Worm (Caenorhabditis elegans): ENCODE data around the gene rga-4.
A peak's percentile ranks its signal among the peaks of the same experiment; 100 is the strongest.

The rga-4 gene

DNA sequence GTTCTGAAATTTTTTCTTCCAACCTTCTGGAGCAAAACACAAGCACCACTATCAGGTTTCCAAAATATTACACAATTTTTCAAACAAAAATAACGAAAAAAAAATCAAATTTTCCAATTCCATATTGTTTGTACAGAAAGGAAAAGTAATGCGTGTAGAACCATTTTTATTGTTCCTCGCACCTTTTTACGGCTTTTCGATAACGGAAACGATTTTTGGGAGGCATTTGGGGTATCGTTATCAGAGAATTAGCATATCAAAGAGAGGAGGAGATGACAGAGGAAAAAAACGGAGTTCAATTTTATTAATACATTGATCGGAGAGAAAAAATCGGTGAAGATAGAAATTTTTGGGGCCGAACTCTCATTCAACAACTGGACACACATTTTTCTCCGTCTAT is 6.8 kb upstream of the rga-4 start:
- TF ChIP-seq elt-2 (tag; optimal IDR thresholded peaks at IDR 0.05) (peak; percentile 34), nhr-90 (tag; optimal IDR thresholded peaks at IDR 0.05; ENCODE audit: poor library complexity) (no peak), pqm-1 (tag; optimal IDR thresholded peaks at IDR 0.05) (peak; percentile 25)

DNA sequence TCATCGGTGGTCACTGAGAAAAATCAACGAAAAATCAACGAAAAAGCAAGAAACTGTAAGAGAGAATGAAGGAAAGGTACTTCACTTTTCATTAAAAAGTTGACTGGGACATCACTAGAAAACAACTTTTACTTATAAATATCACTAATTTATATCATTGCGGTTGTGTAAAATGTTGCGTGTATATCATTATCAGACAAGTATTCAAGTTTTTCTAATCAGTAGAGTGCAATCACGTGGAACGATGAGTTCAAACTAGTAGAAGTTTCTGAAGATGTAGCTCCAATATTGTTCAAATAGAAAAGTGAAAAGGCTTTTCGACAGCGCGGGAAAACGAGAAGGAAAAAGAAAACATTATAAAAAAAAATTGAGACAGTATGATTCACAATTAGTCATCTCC is 5.2 kb upstream of the rga-4 start:
- TF ChIP-seq elt-2 (tag; optimal IDR thresholded peaks at IDR 0.05) (peak; percentile 15), ama-1 (optimal IDR thresholded peaks at IDR 0.05) (no peak)

DNA sequence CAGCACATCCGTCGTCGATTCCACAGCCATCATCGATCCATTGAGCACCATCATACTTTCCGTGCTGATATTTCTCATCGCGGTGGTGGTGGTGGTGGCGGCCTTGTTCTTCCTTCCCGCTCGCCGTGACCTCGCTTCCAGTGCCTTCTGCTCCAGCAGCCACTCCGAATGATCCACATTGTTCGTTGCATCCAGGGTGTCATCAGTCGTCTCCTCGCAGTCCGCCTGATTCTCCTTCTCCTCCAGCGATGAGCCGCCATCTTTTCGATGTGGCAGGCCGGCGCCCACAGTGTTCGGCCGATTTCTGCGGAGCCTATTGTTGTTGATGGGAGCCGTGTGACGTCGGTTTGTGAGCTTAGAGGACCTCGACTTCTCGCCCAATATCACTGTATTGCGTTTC is 5.0 kb downstream of the rga-4 start:
- no peak for TF ChIP-seq ceh-63 (GFP tag; optimal IDR thresholded peaks at IDR 0.05)
- TF ChIP-seq nhr-47 (tag; optimal IDR thresholded peaks at IDR 0.05) = no peak

DNA sequence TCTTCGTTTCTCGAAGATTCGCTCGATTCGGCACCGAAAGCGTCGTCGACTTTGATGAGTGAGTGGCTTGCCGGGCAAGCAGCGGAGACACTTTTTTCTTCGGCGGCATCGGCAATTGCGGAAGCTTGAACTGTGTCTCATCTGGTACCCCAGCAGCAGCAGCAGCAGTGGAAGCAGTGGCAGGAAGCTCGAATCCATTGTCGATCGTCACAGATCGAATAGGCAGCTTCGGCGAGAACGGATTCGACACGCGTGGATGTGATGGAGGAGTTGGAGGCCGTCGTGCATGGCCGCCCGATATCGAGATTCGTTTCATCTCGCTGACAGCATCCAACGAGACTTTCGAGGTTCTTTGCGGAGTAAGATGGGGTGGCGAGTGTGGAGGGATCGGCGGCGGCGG is 8.0 kb downstream of the rga-4 start:
- TF ChIP-seq unc-130 (tag; optimal IDR thresholded peaks at IDR 0.05) (no peak), dpl-1 (GFP tag; optimal IDR thresholded peaks at IDR 0.05) (no peak), lin-39 (tag; optimal IDR thresholded peaks at IDR 0.05) (no peak), mep-1 (tag; optimal IDR thresholded peaks at IDR 0.05) (no peak), pqm-1 (tag; optimal IDR thresholded peaks at IDR 0.05) (no peak), ceh-88 (GFP tag; IDR thresholded peaks at IDR 0.05) (no peak), ceh-8 (GFP tag; optimal IDR thresholded peaks at IDR 0.05) (no peak), Y116A8C.19 (tag; optimal IDR thresholded peaks at IDR 0.05; ENCODE audit: borderline replicate concordance) (no peak), pax-3 (tag; optimal IDR thresholded peaks at IDR 0.05) (no peak)

DNA sequence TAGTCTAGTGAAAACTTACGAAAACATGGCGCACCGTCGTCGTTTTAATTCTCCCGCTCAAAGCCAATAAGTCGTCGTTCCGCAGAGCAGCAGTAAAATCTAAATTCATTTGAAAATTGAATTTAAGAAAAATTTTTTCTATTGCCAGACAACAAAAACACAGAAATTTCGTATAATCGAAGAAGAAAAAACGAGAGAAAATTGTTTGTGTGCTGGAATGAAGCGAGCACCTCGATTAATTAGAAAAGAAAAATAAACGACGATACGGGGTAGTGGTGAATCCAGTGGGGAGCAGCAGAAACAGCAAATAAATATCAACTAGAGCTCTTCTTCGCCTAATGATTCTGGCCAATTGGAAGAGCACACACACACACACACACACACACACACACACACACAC is 12.1 kb downstream of the rga-4 start, which contains the start of gene snt-3:
TSS of gene snt-3 (minus strand) at position 101 of the 400 bp plus-strand sequence.
- TF ChIP-seq egl-27 (tag; optimal IDR thresholded peaks at IDR 0.05) = no peak

DNA sequence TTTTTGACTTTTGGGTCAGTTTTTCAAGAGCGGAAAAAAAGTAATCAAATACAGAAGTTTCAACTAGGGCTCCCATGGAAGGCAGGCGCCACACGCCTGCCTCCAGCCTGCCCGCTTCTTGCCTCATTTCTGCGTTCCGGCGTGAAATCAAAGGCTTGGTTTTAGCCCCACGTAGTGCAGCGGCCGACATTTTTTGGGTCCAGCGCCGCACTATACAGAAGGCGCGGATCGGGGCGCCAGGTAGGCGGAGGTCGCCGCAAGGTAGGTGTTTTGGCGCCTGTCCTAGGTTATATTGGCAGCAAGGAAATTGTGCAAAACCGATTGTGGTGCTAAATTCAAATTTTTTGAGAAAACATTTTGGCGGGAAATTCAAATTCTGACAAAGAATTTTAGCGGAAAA is 14.9 kb downstream of the rga-4 start:
- TF ChIP-seq C34B4.2 (tag; optimal IDR thresholded peaks at IDR 0.05) (no peak), ceh-82 (tag; optimal IDR thresholded peaks at IDR 0.05) (no peak), ceh-88 (GFP tag; IDR thresholded peaks at IDR 0.05) (no peak), dpl-1 (GFP tag; optimal IDR thresholded peaks at IDR 0.05) (no peak), lin-13 (GFP tag; optimal IDR thresholded peaks at IDR 0.05) (no peak)

DNA sequence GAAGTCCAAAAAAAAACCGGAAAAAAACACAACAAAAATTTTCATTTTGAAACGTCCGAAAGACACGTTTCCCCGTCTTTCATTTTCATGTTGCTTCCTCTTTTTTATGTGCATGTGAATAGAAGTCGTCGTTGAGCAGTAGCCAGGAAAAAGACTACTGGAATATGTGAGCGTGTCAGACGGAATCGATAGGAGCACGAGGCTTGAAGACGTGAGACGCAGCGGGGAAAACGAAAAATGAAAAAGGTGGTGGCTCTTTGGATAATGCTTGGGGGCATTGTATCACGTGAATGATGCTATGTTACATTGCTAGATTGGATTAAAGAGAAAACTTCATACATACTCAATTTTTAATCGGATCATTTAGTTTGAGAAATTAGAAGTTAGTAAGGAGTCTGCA is 17.0 kb downstream of the rga-4 start:
- TF ChIP-seq nhr-90 (tag; optimal IDR thresholded peaks at IDR 0.05; ENCODE audit: poor library complexity) (no peak), mab-9 (GFP tag; IDR thresholded peaks at IDR 0.05) (no peak), unc-130 (tag; optimal IDR thresholded peaks at IDR 0.05) (no peak), blmp-1 (tag; optimal IDR thresholded peaks at IDR 0.05) (no peak), unc-30 (tag; optimal IDR thresholded peaks at IDR 0.05) (no peak), ces-1 (GFP tag; optimal IDR thresholded peaks at IDR 0.05) (peak; percentile 45), zag-1 (tag; optimal IDR thresholded peaks at IDR 0.05) (no peak), lin-15B (tag; optimal IDR thresholded peaks at IDR 0.05) (no peak), pax-3 (tag; optimal IDR thresholded peaks at IDR 0.05) (peak; percentile 19), hlh-4 (tag; optimal IDR thresholded peaks at IDR 0.05) (no peak), egl-13 (tag; optimal IDR thresholded peaks at IDR 0.05) (peak; percentile 83), nhr-12 (tag; optimal IDR thresholded peaks at IDR 0.05) (no peak), lin-35 (GFP tag; optimal IDR thresholded peaks at IDR 0.05) (peak in 1 of 2 experiments; percentile 23), fkh-10 (GFP tag; optimal IDR thresholded peaks at IDR 0.05) (peak; percentile 21), C16A3.4 (tag; optimal IDR thresholded peaks at IDR 0.05) (peak; percentile 9), xbp-1 (tag; optimal IDR thresholded peaks at IDR 0.05) (peak; percentile 46), swsn-7 (tag; optimal IDR thresholded peaks at IDR 0.05) (peak; percentile 66), hlh-17 (GFP tag; optimal IDR thresholded peaks at IDR 0.05; ENCODE audit: borderline replicate concordance) (no peak), nhr-71 (tag; optimal IDR thresholded peaks at IDR 0.05) (peak; percentile 81), nhr-20 (tag; optimal IDR thresholded peaks at IDR 0.05) (peak; percentile 27), alr-1 (tag; optimal IDR thresholded peaks at IDR 0.05; ENCODE audit: borderline replicate concordance) (no peak), efl-1 (optimal IDR thresholded peaks at IDR 0.05) (peak; percentile 20 to 31), efl-1 (GFP tag; optimal IDR thresholded peaks at IDR 0.05 in 1 of 2) (peak in 1 of 2 experiments; percentile 35), nhr-19 (GFP tag; conservative IDR thresholded peaks at IDR 0.05) (peak; percentile 32; the same call in 1 of the 2 replicates), snu-23 (GFP tag; optimal IDR thresholded peaks at IDR 0.05) (peak; percentile 47), vab-15 (tag; optimal IDR thresholded peaks at IDR 0.05) (no peak), ceh-63 (GFP tag; optimal IDR thresholded peaks at IDR 0.05) (peak; percentile 7)
